Fruit fly (Drosophila melanogaster) Kc167 (cell line): ENCODE data around the gene tobi.

Source experiments
- h ChIP-seq: fragments of >200 bp; optimal IDR thresholded peaks from 3 replicates; lab custom pipeline; 2018; ENCODE audit warnings: missing external identifiers
- psq ChIP-seq: fragments of >200 bp; optimal IDR thresholded peaks from 2 replicates; lab custom pipeline; 2017; ENCODE audit warnings: missing external identifiers
- ttk ChIP-seq: sonication (Bioruptor generic); optimal IDR thresholded peaks from 2 replicates; lab custom pipeline; 2017; ENCODE audit warnings: missing external identifiers

dm6 chr3R:25388522-25388921 lies 41.8 kb upstream of the tobi start:
- TF ChIP-seq psq (lab: Kevin White, UChicago) (no peak), h (lab: Kevin White, UChicago) (no peak), ttk (no peak)
